Fruit fly (Drosophila melanogaster): ENCODE measurements around the gene spn-D.

Gene spn-D

dm6 chr3R:27178546-27179375, 13.2 kb downstream of the spn-D start (continued):
- no peak; the same call in 1 of the 2 replicates for TF ChIP-seq Gug (GFP tag; IDR thresholded peaks at IDR 0.05)
- TF ChIP-seq CG11902 (GFP tag; optimal IDR thresholded peaks at IDR 0.05): no peak
- TF ChIP-seq Sox102F (GFP tag; optimal IDR thresholded peaks at IDR 0.05): no peak
- peak; percentile 19 for TF ChIP-seq CG9139 (GFP tag; optimal IDR thresholded peaks at IDR 0.05)
- TF ChIP-seq Hr4 (GFP tag; optimal IDR thresholded peaks at IDR 0.05): peak; percentile 47
- no peak for TF ChIP-seq Hr39 (GFP tag; optimal IDR thresholded peaks at IDR 0.05)
- peak; percentile 60 for TF ChIP-seq spab (GFP tag; optimal IDR thresholded peaks at IDR 0.05)
- TF ChIP-seq topi (GFP tag; optimal IDR thresholded peaks at IDR 0.05): no peak
- no peak for TF ChIP-seq Lpt (GFP tag; optimal IDR thresholded peaks at IDR 0.05)
- TF ChIP-seq CG32006 (GFP tag; optimal IDR thresholded peaks at IDR 0.05): peak; percentile 48
- TF ChIP-seq CG15336 (GFP tag; IDR thresholded peaks at IDR 0.05): no peak
- TF ChIP-seq eg (GFP tag; IDR thresholded peaks at IDR 0.05): no peak
- TF ChIP-seq CG11294 (GFP tag; IDR thresholded peaks at IDR 0.05): no peak
- no peak for TF ChIP-seq CG11762 (GFP tag; optimal IDR thresholded peaks at IDR 0.05; ENCODE audit: insufficient read depth)
- TF ChIP-seq fd59A (GFP tag; optimal IDR thresholded peaks at IDR 0.05): peak; percentile 51
- TF ChIP-seq CG8119 (GFP tag; IDR thresholded peaks at IDR 0.05): peak; percentile 60; the same call in 2 of the 3 replicates

- TF ChIP-seq ss (GFP tag; optimal IDR thresholded peaks at IDR 0.05): no peak
- TF ChIP-seq CG11762 (GFP tag; optimal IDR thresholded peaks at IDR 0.05; ENCODE audit: insufficient read depth): no peak
- TF ChIP-seq CG8319 (GFP tag; optimal IDR thresholded peaks at IDR 0.05): no peak
- TF ChIP-seq net (GFP tag; optimal IDR thresholded peaks at IDR 0.05): peak; percentile 24
- peak; percentile 44 for TF ChIP-seq CG10631 (GFP tag; optimal IDR thresholded peaks at IDR 0.05)
- no peak for TF ChIP-seq Smox (GFP tag; optimal IDR thresholded peaks at IDR 0.05)
- no peak for TF ChIP-seq dac (GFP tag; optimal IDR thresholded peaks at IDR 0.05)
- peak; percentile 49 for TF ChIP-seq OdsH (GFP tag; optimal IDR thresholded peaks at IDR 0.05)
- peak; percentile 72 for TF ChIP-seq CG6276 (GFP tag; optimal IDR thresholded peaks at IDR 0.05)
- TF ChIP-seq Sox14 (GFP tag; optimal IDR thresholded peaks at IDR 0.05): peak; percentile 43
- no peak for TF ChIP-seq svp (GFP tag)
- TF ChIP-seq CG10669 (GFP tag; optimal IDR thresholded peaks at IDR 0.05): no peak
- TF ChIP-seq cyc (GFP tag; optimal IDR thresholded peaks at IDR 0.05): no peak
- no peak for TF ChIP-seq Hr38 (GFP tag; optimal IDR thresholded peaks at IDR 0.05)
- TF ChIP-seq CG7368 (GFP tag; optimal IDR thresholded peaks at IDR 0.05): no peak
- no peak for TF ChIP-seq CG11902 (GFP tag; optimal IDR thresholded peaks at IDR 0.05)
- no peak for TF ChIP-seq CG31627 (GFP tag; optimal IDR thresholded peaks at IDR 0.05)
- no peak for TF ChIP-seq CG6792 (GFP tag; optimal IDR thresholded peaks at IDR 0.05)
- TF ChIP-seq CG9139 (GFP tag; optimal IDR thresholded peaks at IDR 0.05): no peak
- TF ChIP-seq Sox102F (GFP tag; optimal IDR thresholded peaks at IDR 0.05): no peak
- TF ChIP-seq Gug (GFP tag; IDR thresholded peaks at IDR 0.05): peak; percentile 67
- TF ChIP-seq Eip93F (GFP tag; optimal IDR thresholded peaks at IDR 0.05): no peak
- TF ChIP-seq Hr39 (GFP tag; optimal IDR thresholded peaks at IDR 0.05): peak; percentile 4
- peak; percentile 54 for TF ChIP-seq CG4318 (GFP tag; optimal IDR thresholded peaks at IDR 0.05)
- TF ChIP-seq fd59A (GFP tag; optimal IDR thresholded peaks at IDR 0.05): no peak
- no peak for TF ChIP-seq fd85E (GFP tag; optimal IDR thresholded peaks at IDR 0.05)
- no peak for TF ChIP-seq Blimp-1 (GFP tag; optimal IDR thresholded peaks at IDR 0.05)
- peak; percentile 58 for TF ChIP-seq CG3919 (GFP tag; optimal IDR thresholded peaks at IDR 0.05)
- peak; percentile 83 for TF ChIP-seq eg (GFP tag; IDR thresholded peaks at IDR 0.05)
- TF ChIP-seq esn (GFP tag; optimal IDR thresholded peaks at IDR 0.05): peak; percentile 19
- TF ChIP-seq CG34406 (GFP tag; optimal IDR thresholded peaks at IDR 0.05): no peak
- TF ChIP-seq achi (GFP tag; optimal IDR thresholded peaks at IDR 0.05): peak; percentile 50
- TF ChIP-seq vri (GFP tag; optimal IDR thresholded peaks at IDR 0.05): no peak
- TF ChIP-seq CG6163 (GFP tag; IDR thresholded peaks at IDR 0.05): peak; percentile 82
- TF ChIP-seq Eip78C (GFP tag): peak; percentile 74
- TF ChIP-seq Met (GFP tag; optimal IDR thresholded peaks at IDR 0.05): peak; percentile 8
- peak; percentile 41 for TF ChIP-seq acj6 (GFP tag; optimal IDR thresholded peaks at IDR 0.05)
- peak; percentile 82 for TF ChIP-seq CG32006 (GFP tag; optimal IDR thresholded peaks at IDR 0.05)
- no peak for TF ChIP-seq Sox15 (GFP tag; optimal IDR thresholded peaks at IDR 0.05)
- TF ChIP-seq Ets21C (GFP tag; optimal IDR thresholded peaks at IDR 0.05): no peak
- TF ChIP-seq CG6808 (GFP tag; optimal IDR thresholded peaks at IDR 0.05): no peak
Measured at dm6 chr3R:27181074-27181473, 15.6 kb downstream of the spn-D start.

Data from whole organism, prepupa.